Worm (Caenorhabditis elegans): ENCODE measurements around the gene unc-115.
A peak's percentile ranks its signal among the peaks of the same experiment; 100 is the strongest.

unc-115 gene

ce11 chrX:10145011-10145410, 1.7 kb upstream of the unc-115 start (continued):
- TF ChIP-seq nfya-2 (GFP tag; IDR thresholded peaks at IDR 0.05) (no peak), pha-4 (tag; optimal IDR thresholded peaks at IDR 0.05) (no peak), repo-1 (tag; optimal IDR thresholded peaks at IDR 0.05) (peak; percentile 84), F55B11.4 (tag; optimal IDR thresholded peaks at IDR 0.05; ENCODE audit: borderline replicate concordance, insufficient read depth) (no peak), ceh-100 (GFP tag; IDR thresholded peaks at IDR 0.05) (peak; percentile 48; the same call in 1 of the 2 replicates), nfyb-1 (GFP tag; IDR thresholded peaks at IDR 0.05) (peak; percentile 88), athp-1 (tag; optimal IDR thresholded peaks at IDR 0.05) (peak; percentile 59), mes-4 (tag; optimal IDR thresholded peaks at IDR 0.05) (peak; percentile 37), gei-17 (GFP tag; optimal IDR thresholded peaks at IDR 0.05) (peak; percentile 55), hlh-26 (GFP tag; conservative IDR thresholded peaks at IDR 0.05) (no peak), hmg-20 (GFP tag; IDR thresholded peaks at IDR 0.05) (0 out of 2 replicates have a peak, but pooled peaks have one; percentile 63), F10E7.11 (tag; optimal IDR thresholded peaks at IDR 0.05) (no peak), ztf-3 (GFP tag; optimal IDR thresholded peaks at IDR 0.05) (no peak), B0035.1 (tag; optimal IDR thresholded peaks at IDR 0.05) (no peak), F23B12.7 (tag; optimal IDR thresholded peaks at IDR 0.05; ENCODE audit: insufficient read depth) (peak; percentile 1), sptf-2 (GFP tag; optimal IDR thresholded peaks at IDR 0.05) (no peak), hlh-12 (tag; optimal IDR thresholded peaks at IDR 0.05) (peak; percentile 57), F37B4.10 (GFP tag; IDR thresholded peaks at IDR 0.05) (no peak), ekl-4 (GFP tag; IDR thresholded peaks at IDR 0.05) (no peak), Y67H2A.10 (GFP tag; conservative IDR thresholded peaks at IDR 0.05) (no peak), lag-1 (GFP tag; IDR thresholded peaks at IDR 0.05) (no peak), B0336.3 (GFP tag; IDR thresholded peaks at IDR 0.05) (peak; percentile 73), nhr-90 (tag; optimal IDR thresholded peaks at IDR 0.05) (peak; percentile 75), mcd-1 (GFP tag; IDR thresholded peaks at IDR 0.05) (peak; percentile 62), bed-1 (GFP tag; IDR thresholded peaks at IDR 0.05) (peak; percentile 93; the same call in 1 of the 2 replicates), ztf-26 (tag; optimal IDR thresholded peaks at IDR 0.05) (peak; percentile 28), lsl-1 (GFP tag; optimal IDR thresholded peaks at IDR 0.05) (no peak), snpc-3.4 (tag; optimal IDR thresholded peaks at IDR 0.05) (peak; percentile 69), attf-5 (GFP tag; optimal IDR thresholded peaks at IDR 0.05) (peak; percentile 66), cebp-1 (GFP tag; IDR thresholded peaks at IDR 0.05) (no peak), cebp-1 (tag; optimal IDR thresholded peaks at IDR 0.05) (peak; percentile 74), dpff-1 (tag; optimal IDR thresholded peaks at IDR 0.05) (no peak), snpc-1.3 (tag; optimal IDR thresholded peaks at IDR 0.05; ENCODE audit: insufficient read depth) (peak; percentile 73), rpc-1 (optimal IDR thresholded peaks at IDR 0.05) (peak; percentile 89), rpc-1 (tag; optimal IDR thresholded peaks at IDR 0.05) (peak; percentile 89), ztf-6 (GFP tag; IDR thresholded peaks at IDR 0.05) (peak; percentile 52; the same call in 1 of the 2 replicates), rec-8 (tag; optimal IDR thresholded peaks at IDR 0.05) (peak; percentile 68 to 88), snpc-1.1 (tag; optimal IDR thresholded peaks at IDR 0.05; ENCODE audit: insufficient read depth) (no peak), nhr-120 (GFP tag; IDR thresholded peaks at IDR 0.05) (no peak), attf-6 (GFP tag; IDR thresholded peaks at IDR 0.05) (0 out of 2 replicates have a peak, but pooled peaks have one; percentile 31), let-526 (GFP tag; IDR thresholded peaks at IDR 0.05) (no peak), tbp1 (GFP tag; optimal IDR thresholded peaks at IDR 0.05) (peak; percentile 95), ceh-79 (tag; optimal IDR thresholded peaks at IDR 0.05) (no peak), F22D6.2 (tag; optimal IDR thresholded peaks at IDR 0.05) (peak; percentile 11), mxl-1 (tag; optimal IDR thresholded peaks at IDR 0.05) (peak; percentile 62), him-1 (tag; optimal IDR thresholded peaks at IDR 0.05) (peak; percentile 89), pbrm-1 (GFP tag; IDR thresholded peaks at IDR 0.05) (peak; percentile 86), mel-28 (tag; optimal IDR thresholded peaks at IDR 0.05; ENCODE audit: borderline replicate concordance) (no peak), unc-130 (GFP tag; optimal IDR thresholded peaks at IDR 0.05) (peak; percentile 47)

All from whole organism, young adult.